Worm (Caenorhabditis elegans): ENCODE data around the gene mtq-2.

mtq-2 gene

DNA sequence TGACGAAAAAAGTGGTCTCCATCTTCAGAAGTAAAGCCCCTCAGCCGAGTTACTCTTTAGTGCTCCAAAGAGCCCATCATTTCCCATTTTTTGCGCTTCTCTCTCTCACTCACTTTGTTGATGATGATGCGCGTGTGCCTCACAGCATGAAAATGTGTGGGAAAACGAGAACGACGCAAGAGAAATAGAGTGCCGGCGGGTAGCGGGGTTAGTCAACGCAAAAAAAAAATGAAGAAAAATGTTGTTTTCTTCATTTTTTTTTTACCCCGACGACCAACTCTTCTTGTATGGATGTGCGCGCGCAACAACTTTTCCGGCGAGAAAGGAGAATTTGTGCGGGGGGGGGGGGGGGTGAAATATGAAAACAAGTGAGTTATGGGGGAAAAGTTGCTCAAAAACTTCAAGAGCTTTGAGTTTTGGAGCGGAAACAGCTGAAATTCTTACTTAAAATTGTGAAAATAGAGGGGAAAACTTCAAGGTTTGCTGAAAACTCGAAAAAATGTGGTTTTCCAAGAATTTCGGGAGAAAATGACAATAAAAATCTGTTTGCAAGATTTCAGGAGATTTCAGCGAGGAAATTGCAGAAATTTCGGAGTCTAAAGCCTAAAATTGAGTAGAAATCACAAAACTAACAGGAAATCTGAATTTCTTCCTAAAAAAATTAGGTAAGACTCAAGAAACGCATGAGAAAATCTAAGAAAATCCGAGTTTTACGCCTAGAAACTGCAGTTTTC is 8.5 kb upstream of the mtq-2 start, which contains the start of gene C33C12.1:
Gene C33C12.1, plus strand, starts transcription at position 684 of the 734 bp plus-strand sequence.
- TF ChIP-seq ztf-11 (tag; optimal IDR thresholded peaks at IDR 0.05): no peak
- peak; percentile 18 for TF ChIP-seq fkh-10 (GFP tag; optimal IDR thresholded peaks at IDR 0.05)
- no peak for TF ChIP-seq ets-5 (GFP tag; IDR thresholded peaks at IDR 0.05)
- TF ChIP-seq aly-2 (tag; optimal IDR thresholded peaks at IDR 0.05): no peak
- no peak for TF ChIP-seq ceh-8 (GFP tag; optimal IDR thresholded peaks at IDR 0.05)
- TF ChIP-seq lsy-2 (tag; optimal IDR thresholded peaks at IDR 0.05): peak in 1 of 2 experiments; percentile 10
- TF ChIP-seq unc-30 (tag; optimal IDR thresholded peaks at IDR 0.05): no peak
- peak; percentile 80 for TF ChIP-seq lin-14 (GFP tag; optimal IDR thresholded peaks at IDR 0.05)
- TF ChIP-seq xbp-1 (tag; optimal IDR thresholded peaks at IDR 0.05): no peak
- no peak for TF ChIP-seq isw-1 (GFP tag; IDR thresholded peaks at IDR 0.05)
- peak in 1 of 3 experiments; percentile 34 for TF ChIP-seq ceh-82 (tag; optimal IDR thresholded peaks at IDR 0.05)
- TF ChIP-seq fkh-4 (tag; optimal IDR thresholded peaks at IDR 0.05; ENCODE audit: borderline replicate concordance): no peak
- TF ChIP-seq hlh-4 (tag; optimal IDR thresholded peaks at IDR 0.05): no peak
- TF ChIP-seq efl-1 (optimal IDR thresholded peaks at IDR 0.05): peak; percentile 4 to 16
- peak in 1 of 2 experiments; percentile 82 for TF ChIP-seq efl-1 (GFP tag; optimal IDR thresholded peaks at IDR 0.05 in 1 of 2)
- TF ChIP-seq unc-62 (GFP tag; optimal IDR thresholded peaks at IDR 0.05): no peak
- no peak for TF ChIP-seq vab-15 (tag; optimal IDR thresholded peaks at IDR 0.05)
- peak in 1 of 3 experiments; percentile 22 for TF ChIP-seq dpl-1 (GFP tag; optimal IDR thresholded peaks at IDR 0.05)
- TF ChIP-seq zag-1 (tag; optimal IDR thresholded peaks at IDR 0.05): no peak
- no peak for TF ChIP-seq tlp-1 (tag; optimal IDR thresholded peaks at IDR 0.05)
- TF ChIP-seq blmp-1 (tag; optimal IDR thresholded peaks at IDR 0.05): no peak
- no peak for TF ChIP-seq fos-1 (tag; optimal IDR thresholded peaks at IDR 0.05)
- no peak for TF ChIP-seq lin-39 (tag; optimal IDR thresholded peaks at IDR 0.05)
- TF ChIP-seq grh-1 (GFP tag; IDR thresholded peaks at IDR 0.05): no peak
- peak; percentile 13 for TF ChIP-seq fkh-8 (tag; optimal IDR thresholded peaks at IDR 0.05)

DNA sequence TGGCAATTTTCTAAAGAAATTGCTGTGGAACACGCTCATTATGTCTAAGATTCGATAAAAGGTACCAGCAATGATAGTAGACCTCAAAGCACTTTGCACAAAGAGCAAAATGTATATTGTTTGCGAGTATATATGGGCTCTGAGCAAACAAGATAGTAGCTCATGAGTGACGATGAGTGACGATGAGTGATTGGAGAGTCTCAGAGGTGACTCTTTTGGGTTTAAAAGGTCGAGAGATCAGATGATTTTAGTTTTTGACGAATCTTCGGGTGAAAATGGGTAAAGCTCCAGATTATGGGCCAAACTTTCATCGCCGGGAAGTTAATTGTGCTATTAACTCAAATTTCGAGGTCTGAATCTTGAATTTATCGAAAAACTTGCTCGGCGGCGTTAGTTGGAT is 7.5 kb upstream of the mtq-2 start:
- TF ChIP-seq ceh-90 (tag; optimal IDR thresholded peaks at IDR 0.05) (no peak), lin-14 (GFP tag; optimal IDR thresholded peaks at IDR 0.05) (peak; percentile 0)

DNA sequence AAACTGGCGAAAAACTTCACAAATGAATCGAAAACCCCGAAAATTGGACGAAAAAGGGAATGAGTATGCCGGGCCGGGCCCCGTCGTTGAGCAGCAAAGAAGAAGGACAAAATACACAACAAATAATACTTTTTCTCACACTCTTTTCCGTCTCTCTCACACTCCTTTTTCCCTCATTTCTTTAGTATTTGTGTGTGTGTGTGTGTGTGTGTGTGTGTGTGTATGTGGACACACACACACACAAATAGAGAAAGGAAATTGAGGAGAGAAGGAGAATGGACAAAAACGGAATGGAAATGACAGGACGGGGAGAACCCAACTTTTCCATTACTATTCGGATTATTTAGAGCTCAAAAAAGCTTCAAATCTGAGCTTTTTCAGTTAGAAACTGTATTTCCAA is 6.3 kb upstream of the mtq-2 start:
- TF ChIP-seq egl-13 (tag; optimal IDR thresholded peaks at IDR 0.05): no peak
- peak; percentile 58 for TF ChIP-seq nhr-77 (tag; optimal IDR thresholded peaks at IDR 0.05)
- peak; percentile 41 for TF ChIP-seq F16B12.6 (tag; optimal IDR thresholded peaks at IDR 0.05)
- TF ChIP-seq nhr-47 (tag; optimal IDR thresholded peaks at IDR 0.05): peak; percentile 12
- peak; percentile 22; the same call in 1 of the 2 replicates for TF ChIP-seq nhr-19 (GFP tag; conservative IDR thresholded peaks at IDR 0.05)
- TF ChIP-seq efl-3 (GFP tag; optimal IDR thresholded peaks at IDR 0.05): no peak
- TF ChIP-seq blmp-1 (tag; optimal IDR thresholded peaks at IDR 0.05): peak; percentile 39
- TF ChIP-seq fos-1 (tag; optimal IDR thresholded peaks at IDR 0.05): no peak
- no peak for TF ChIP-seq tlp-1 (tag; optimal IDR thresholded peaks at IDR 0.05)
- peak; percentile 34 for TF ChIP-seq mep-1 (tag; optimal IDR thresholded peaks at IDR 0.05)
- TF ChIP-seq irx-1 (tag; optimal IDR thresholded peaks at IDR 0.05): no peak
- TF ChIP-seq snu-23 (GFP tag; optimal IDR thresholded peaks at IDR 0.05): peak; percentile 54
- TF ChIP-seq lin-14 (GFP tag; optimal IDR thresholded peaks at IDR 0.05): peak; percentile 87
- peak; percentile 52 to 68 for TF ChIP-seq lin-35 (GFP tag; optimal IDR thresholded peaks at IDR 0.05)
- TF ChIP-seq dpl-1 (GFP tag; optimal IDR thresholded peaks at IDR 0.05): peak in 2 of 3 experiments; percentile 16 to 45
- TF ChIP-seq sup-37 (GFP tag; optimal IDR thresholded peaks at IDR 0.05): no peak
- TF ChIP-seq lsy-2 (tag; optimal IDR thresholded peaks at IDR 0.05): peak; percentile 50 to 77
- peak; percentile 69 for TF ChIP-seq C16A3.4 (tag; optimal IDR thresholded peaks at IDR 0.05)
- TF ChIP-seq unc-130 (tag; optimal IDR thresholded peaks at IDR 0.05): no peak
- peak; percentile 26 to 77 (median 45) for TF ChIP-seq ceh-82 (tag; optimal IDR thresholded peaks at IDR 0.05)
- peak; percentile 45 for TF ChIP-seq fkh-10 (GFP tag; optimal IDR thresholded peaks at IDR 0.05)
- TF ChIP-seq zag-1 (tag; optimal IDR thresholded peaks at IDR 0.05): peak; percentile 39
- TF ChIP-seq swsn-7 (tag; optimal IDR thresholded peaks at IDR 0.05): peak; percentile 39
- peak; percentile 53 for TF ChIP-seq lin-13 (GFP tag; optimal IDR thresholded peaks at IDR 0.05)
- peak; percentile 21 for TF ChIP-seq xbp-1 (tag; optimal IDR thresholded peaks at IDR 0.05)
- TF ChIP-seq hpl-2 (GFP tag; optimal IDR thresholded peaks at IDR 0.05): no peak
- peak; percentile 56 for TF ChIP-seq nhr-71 (tag; optimal IDR thresholded peaks at IDR 0.05)
- peak; percentile 12 for TF ChIP-seq unc-86 (tag; optimal IDR thresholded peaks at IDR 0.05)
- TF ChIP-seq efl-1 (optimal IDR thresholded peaks at IDR 0.05): peak; percentile 42 to 53
- peak; percentile 21 to 92 for TF ChIP-seq efl-1 (GFP tag; optimal IDR thresholded peaks at IDR 0.05 in 1 of 2)
- peak; percentile 21 for TF ChIP-seq nhr-20 (tag; optimal IDR thresholded peaks at IDR 0.05)

All from whole organism, L1 larva.